Fruit fly (Drosophila melanogaster) whole organism, embryonic: ENCODE results near the gene CG4896.

Experiments
- CG14965 ChIP-seq: fragments of 200-800 bp; sonication (Bioruptor generic); optimal IDR thresholded peaks from 2 replicates; lab custom pipeline; 2016; ENCODE audit warnings: missing biosample characterization, missing genetic modification characterization, borderline replicate concordance
- Camta ChIP-seq: fragments of 200-800 bp; sonication (Bioruptor generic); optimal IDR thresholded peaks from 2 replicates; lab custom pipeline; 2016; ENCODE audit warnings: missing biosample characterization, missing genetic modification characterization
- rib ChIP-seq: fragments of 200-800 bp; sonication (Bioruptor generic); IDR thresholded peaks from 2 replicates; pipeline ENCODE4 v1.3.6; 2022; ENCODE audit warnings: missing biosample characterization, missing genetic modification characterization
- trem ChIP-seq: fragments of 200-800 bp; optimal IDR thresholded peaks from 3 replicates; lab custom pipeline; 2019; ENCODE audit warnings: missing biosample characterization, mild to moderate bottlenecking, missing genetic modification characterization, moderate library complexity
- zfh1 ChIP-seq: fragments of 200-800 bp; sonication (Bioruptor generic); IDR thresholded peaks from 3 replicates; pipeline ENCODE4 v1.3.6; 2022; ENCODE audit warnings: missing biosample characterization, missing genetic modification characterization

DNA sequence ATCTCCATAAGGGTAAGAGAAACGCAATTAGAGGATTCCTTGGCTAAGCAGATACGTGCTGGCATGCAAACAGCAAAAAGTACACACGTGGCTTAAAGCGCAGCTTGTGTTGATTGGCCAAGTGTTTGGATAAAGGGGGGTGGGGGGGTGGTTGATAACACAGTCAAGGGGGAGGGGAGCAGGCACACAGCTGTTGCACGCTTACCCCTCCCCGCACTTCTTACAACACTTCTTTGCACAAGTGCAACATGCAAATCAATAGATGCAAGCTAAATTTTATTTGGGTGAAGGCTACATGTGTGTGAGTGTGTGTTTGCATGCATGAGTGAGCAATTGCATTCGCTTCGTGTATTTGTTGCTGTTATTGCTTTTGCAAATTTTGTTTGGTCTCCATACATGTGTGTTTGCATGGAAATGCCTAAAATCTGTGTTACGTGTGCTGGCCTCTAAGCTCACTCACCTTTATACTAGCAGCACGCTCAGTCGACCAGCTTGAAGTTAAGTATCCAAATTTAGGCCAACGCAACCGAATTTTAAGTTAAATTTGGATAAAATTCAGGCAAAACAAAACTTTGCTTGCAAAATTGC, 49.1 kb upstream of the CG4896 start:
- no peak for TF ChIP-seq CG14965 (GFP tag; lab: Kevin White, UChicago)
- TF ChIP-seq zfh1 (GFP tag; lab: Robert Waterston, UW), result no peak
- TF ChIP-seq trem (tag; lab: Kevin White, UChicago), result no peak
- TF ChIP-seq Camta, result no peak
- no peak for TF ChIP-seq rib (GFP tag; lab: Robert Waterston, UW)
